Fruit fly (Drosophila melanogaster) S2 (cell line): ENCODE data around the gene CG31178.

Source experiments
- CG8478 ChIP-seq: fragments of >200 bp; optimal IDR thresholded peaks from 2 replicates; lab custom pipeline; 2018
- CTCF ChIP-seq, 2 experiments: fragments of >200 bp; optimal IDR thresholded peaks; 2 replicates each; lab custom pipeline; 2018

Gene CG31178

dm6 chr3R:21886861-21887587 is 13.5 kb downstream of the CG31178 start, which contains the start of the genes CG6678 and dnd:
TSS of gene CG6678 (plus strand) at chr3R:21887029.
TSS of gene dnd (minus strand) at chr3R:21887355.
- no peak for TF ChIP-seq CG8478 (lab: Kevin White, UChicago)
- TF ChIP-seq CTCF (optimal IDR thresholded peaks at IDR 0.05; lab: Kevin White, UChicago), result no peak

DNA sequence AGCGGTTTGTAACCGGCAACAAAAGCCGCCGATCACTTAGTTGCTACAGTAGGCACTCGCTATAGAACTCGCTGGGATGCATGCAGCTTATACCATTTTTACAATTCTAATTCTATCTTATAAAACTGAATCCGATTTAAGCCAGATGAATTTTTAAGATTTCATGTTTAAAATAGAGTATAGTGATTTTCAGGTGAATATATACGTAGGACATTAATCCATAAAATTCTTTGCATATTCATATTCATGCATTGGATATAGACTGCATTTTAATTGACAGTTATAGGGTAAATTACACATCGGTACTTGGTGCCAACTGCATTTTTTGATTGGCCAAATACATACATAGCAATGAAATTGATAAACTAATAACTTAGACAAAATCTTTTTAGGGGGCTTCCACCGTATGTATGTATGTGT is 14.1 kb downstream of the CG31178 start:
- TF ChIP-seq CG8478 (lab: Kevin White, UChicago), result no peak
- TF ChIP-seq CTCF (optimal IDR thresholded peaks at IDR 0.05; lab: Kevin White, UChicago), result no peak

DNA sequence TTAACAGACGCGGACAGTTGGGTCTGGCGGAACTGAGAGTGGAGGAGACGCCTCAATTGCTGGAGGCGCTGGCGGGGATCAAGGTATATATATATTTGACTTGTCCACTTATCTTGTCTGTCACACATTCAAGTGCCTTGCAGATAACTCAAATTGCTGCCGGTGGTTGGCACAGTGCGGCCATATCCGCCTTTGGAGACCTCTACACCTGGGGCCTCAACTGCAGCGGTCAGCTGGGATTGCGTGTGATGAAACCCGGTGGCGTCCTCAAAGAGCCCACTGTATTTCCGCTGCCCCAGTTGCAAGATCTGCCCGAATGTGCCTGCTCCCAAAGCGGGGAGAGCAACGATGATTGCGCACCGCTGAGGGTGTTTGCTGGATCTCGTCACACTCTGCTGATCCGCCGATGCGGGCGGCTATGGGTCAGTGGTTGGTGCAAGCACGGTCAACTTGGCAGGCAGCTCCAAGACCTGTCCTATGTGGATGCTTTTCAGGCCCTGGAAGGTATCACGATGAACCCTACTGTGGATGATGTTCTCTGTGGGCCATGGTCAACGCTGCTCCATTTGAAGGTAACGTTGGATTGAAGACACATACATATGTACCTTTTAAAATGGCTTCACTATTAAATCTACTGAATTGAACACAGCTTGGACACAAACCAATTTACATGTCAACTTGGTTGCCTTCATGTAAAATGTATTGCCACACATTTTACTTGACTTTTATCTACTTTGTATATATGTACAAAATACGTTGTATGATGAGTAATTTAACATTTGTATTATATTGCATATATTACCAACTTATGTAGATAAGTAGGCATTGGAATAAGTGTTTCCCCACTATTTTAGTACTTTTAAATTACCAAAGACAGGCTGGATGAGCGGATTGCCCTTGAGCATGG is 15.4 kb downstream of the CG31178 start, which contains the start of gene CG43844:
Gene CG43844 (plus strand): TSS at position 844 of the 907 bp plus-strand sequence.
- TF ChIP-seq CG8478 (lab: Kevin White, UChicago) (no peak), CTCF (optimal IDR thresholded peaks at IDR 0.05; lab: Kevin White, UChicago) (peak; percentile 76)

DNA sequence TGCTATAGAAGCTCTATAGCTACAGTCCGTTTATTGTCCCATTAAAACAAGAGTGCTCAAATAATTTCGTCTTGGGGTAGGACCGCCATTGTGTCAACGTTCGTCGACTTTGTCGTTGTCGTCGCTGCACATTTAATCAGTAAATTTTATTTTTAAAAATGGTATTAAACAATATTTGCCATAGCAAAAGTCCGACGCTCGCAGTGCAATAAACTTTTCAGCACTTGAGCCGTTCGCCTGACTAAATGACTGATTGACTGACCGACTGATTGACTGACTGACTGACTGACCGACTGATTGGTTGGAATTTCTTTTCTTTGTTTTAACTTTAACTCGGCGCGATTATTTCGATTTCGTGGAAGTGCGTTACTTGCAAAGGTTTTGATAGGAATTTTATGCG is 16.4 kb downstream of the CG31178 start:
- no peak for TF ChIP-seq CG8478 (lab: Kevin White, UChicago)
- TF ChIP-seq CTCF (optimal IDR thresholded peaks at IDR 0.05; lab: Kevin White, UChicago), result no peak

DNA sequence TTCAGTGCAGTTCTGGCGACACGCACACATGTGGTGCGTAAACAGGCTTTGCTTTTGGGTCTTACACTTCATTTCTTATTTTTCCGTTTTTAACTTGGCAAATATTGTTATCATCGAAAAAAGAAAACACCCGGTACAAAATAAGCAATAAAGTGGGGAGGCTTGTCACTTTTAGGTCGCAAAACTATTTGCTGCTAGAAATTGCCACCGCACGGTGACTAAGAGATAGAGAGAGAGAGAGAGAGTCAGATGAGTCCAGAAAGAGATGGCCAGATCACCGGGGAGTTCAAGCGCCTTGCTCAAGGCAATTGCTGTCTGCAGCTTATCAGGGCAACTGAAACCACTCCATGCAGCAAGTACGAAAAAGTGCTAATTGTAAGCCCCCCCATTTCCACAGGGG is 17.2 kb downstream of the CG31178 start:
- no peak for TF ChIP-seq CG8478 (lab: Kevin White, UChicago)
- no peak for TF ChIP-seq CTCF (optimal IDR thresholded peaks at IDR 0.05; lab: Kevin White, UChicago)

DNA sequence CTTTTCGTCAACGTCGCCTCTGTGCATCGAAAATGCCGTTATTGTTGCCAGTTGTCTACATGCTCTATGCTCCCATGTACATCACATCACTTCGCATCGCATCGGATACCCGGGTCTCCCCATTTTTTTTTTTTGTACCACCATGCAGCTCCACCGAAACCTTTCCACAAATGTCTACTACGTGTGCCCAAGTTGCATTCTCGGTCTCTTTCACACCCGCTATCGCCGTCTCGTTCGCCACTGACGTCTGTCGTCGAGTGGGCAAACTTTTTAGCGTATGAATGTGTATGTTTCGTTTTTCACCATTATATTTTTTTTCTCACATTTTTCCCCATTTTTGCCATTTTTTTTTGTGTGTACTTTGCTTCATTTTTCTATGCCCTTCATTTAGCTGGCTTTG is 18.9 kb downstream of the CG31178 start:
- TF ChIP-seq CTCF (optimal IDR thresholded peaks at IDR 0.05; lab: Kevin White, UChicago), result no peak
- TF ChIP-seq CG8478 (lab: Kevin White, UChicago), result no peak

dm6 chr3R:21893929-21894328 is 20.4 kb downstream of the CG31178 start:
- TF ChIP-seq CTCF (optimal IDR thresholded peaks at IDR 0.05; lab: Kevin White, UChicago) (no peak), CG8478 (lab: Kevin White, UChicago) (no peak)

dm6 chr3R:21895961-21896875 is 22.7 kb downstream of the CG31178 start:
- TF ChIP-seq CG8478 (lab: Kevin White, UChicago), result no peak
- no peak for TF ChIP-seq CTCF (optimal IDR thresholded peaks at IDR 0.05; lab: Kevin White, UChicago)

- TF ChIP-seq CTCF (optimal IDR thresholded peaks at IDR 0.05; lab: Kevin White, UChicago) (no peak), CG8478 (lab: Kevin White, UChicago) (no peak)
Observed at dm6 chr3R:21897565-21897964, 24.0 kb downstream of the CG31178 start.

DNA sequence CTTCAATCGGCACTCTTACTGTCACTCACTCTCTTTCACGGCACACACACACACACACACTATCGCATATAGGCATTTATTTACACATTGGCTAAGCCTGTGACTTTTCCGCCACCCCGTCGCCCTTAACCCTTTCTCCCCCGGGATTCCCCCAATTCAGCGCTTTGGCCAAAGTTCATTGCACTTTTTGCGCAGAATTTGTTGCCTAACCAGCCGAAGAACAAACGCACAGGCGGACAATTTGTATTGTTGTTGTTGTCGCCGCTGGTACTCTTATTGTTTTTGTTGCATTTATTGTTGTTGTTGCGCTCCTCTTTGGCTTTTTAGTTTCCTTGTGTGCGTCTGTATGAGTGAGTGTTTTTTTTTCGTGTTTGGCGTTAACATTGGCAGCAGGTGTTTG is 25.2 kb downstream of the CG31178 start:
- TF ChIP-seq CTCF (optimal IDR thresholded peaks at IDR 0.05; lab: Kevin White, UChicago) (no peak), CG8478 (lab: Kevin White, UChicago) (no peak)

dm6 chr3R:21899170-21899575 is 25.6 kb downstream of the CG31178 start:
- TF ChIP-seq CG8478 (lab: Kevin White, UChicago), result no peak
- no peak for TF ChIP-seq CTCF (optimal IDR thresholded peaks at IDR 0.05; lab: Kevin White, UChicago)

- no peak for TF ChIP-seq CTCF (optimal IDR thresholded peaks at IDR 0.05; lab: Kevin White, UChicago)
- TF ChIP-seq CG8478 (lab: Kevin White, UChicago), result no peak
Observed at dm6 chr3R:21904345-21904744, 30.8 kb downstream of the CG31178 start.

DNA sequence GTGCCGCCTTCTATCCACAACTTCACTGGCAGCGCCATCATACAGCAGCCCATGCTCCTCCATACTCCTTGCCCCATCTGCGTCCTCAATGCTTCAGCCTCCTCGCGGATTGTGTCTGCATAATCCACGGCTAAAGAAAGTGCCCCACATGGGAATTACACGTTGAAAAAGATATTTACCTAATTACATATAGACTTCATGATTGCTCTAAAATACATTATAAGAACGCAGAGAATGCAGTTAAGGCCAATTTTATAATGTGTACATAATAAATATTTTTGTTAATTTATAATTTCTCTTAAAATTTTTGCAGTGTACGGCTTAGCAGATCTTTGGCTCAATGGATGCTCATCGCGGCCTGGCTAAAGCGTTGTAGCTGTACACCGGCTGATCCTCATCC is 32.1 kb downstream of the CG31178 start:
- no peak for TF ChIP-seq CTCF (optimal IDR thresholded peaks at IDR 0.05; lab: Kevin White, UChicago)
- no peak for TF ChIP-seq CG8478 (lab: Kevin White, UChicago)

- TF ChIP-seq CTCF (optimal IDR thresholded peaks at IDR 0.05; lab: Kevin White, UChicago) (no peak), CG8478 (lab: Kevin White, UChicago) (no peak)
Observed at dm6 chr3R:21906867-21907266, 33.3 kb downstream of the CG31178 start.
